Worm (Caenorhabditis elegans): ENCODE measurements around the gene nhr-187.

- no peak for TF ChIP-seq elt-3 (tag; optimal IDR thresholded peaks at IDR 0.05)
- no peak for TF ChIP-seq snpc-4 (tag; optimal IDR thresholded peaks at IDR 0.05)
- no peak for TF ChIP-seq bed-3 (GFP tag; optimal IDR thresholded peaks at IDR 0.05)
- TF ChIP-seq pha-4 (tag; optimal IDR thresholded peaks at IDR 0.05), result no peak
- no peak for TF ChIP-seq unc-62 (GFP tag; optimal IDR thresholded peaks at IDR 0.05)
- TF ChIP-seq tbx-8 (GFP tag; optimal IDR thresholded peaks at IDR 0.05), result no peak
- no peak for TF ChIP-seq ceh-39 (tag; optimal IDR thresholded peaks at IDR 0.05)
- no peak for TF ChIP-seq elt-1 (tag; optimal IDR thresholded peaks at IDR 0.05; ENCODE audit: borderline replicate concordance, insufficient read depth)
- TF ChIP-seq nhr-12 (tag; optimal IDR thresholded peaks at IDR 0.05), result no peak
- TF ChIP-seq ces-1 (GFP tag; optimal IDR thresholded peaks at IDR 0.05), result no peak
- TF ChIP-seq sptf-1 (tag; optimal IDR thresholded peaks at IDR 0.05), result no peak
- TF ChIP-seq ztf-11 (tag; optimal IDR thresholded peaks at IDR 0.05), result no peak
- TF ChIP-seq lin-13 (tag; optimal IDR thresholded peaks at IDR 0.05), result no peak
These were observed 15.5 kb downstream of the nhr-187 start, which contains the start of gene nhr-185 for ce11 chrV:3847268-3847667.

Measured in whole organism, mixed stage, embryonic.